Fruit fly (Drosophila melanogaster) whole organism, embryonic: ENCODE results near the gene CG13060.

Experiments used
- C15 ChIP-seq: fragments of 200-800 bp; sonication (Bioruptor generic); IDR thresholded peaks from 3 replicates; pipeline ENCODE4 v1.3.6; 2022; ENCODE audit warnings: missing biosample characterization, missing genetic modification characterization
- CG10979 ChIP-seq: fragments of 200-800 bp; sonication (Bioruptor generic); optimal IDR thresholded peaks from 2 replicates; lab custom pipeline; 2018; ENCODE audit warnings: missing biosample characterization, mild to moderate bottlenecking, missing genetic modification characterization, moderate library complexity
- lilli ChIP-seq: fragments of 200-800 bp; sonication (Bioruptor generic); optimal IDR thresholded peaks from 3 replicates; lab custom pipeline; 2016; ENCODE audit warnings: missing biosample characterization, missing genetic modification characterization

The CG13060 gene

dm6 chr3L:16369526-16369925 lies 49.9 kb downstream of the CG13060 start, which contains the start of gene CG18814:
Gene CG18814, plus strand, starts transcription at chr3L:16369826.
- TF ChIP-seq CG10979 (tag; lab: Kevin White, UChicago) (no peak), lilli (GFP tag; lab: Kevin White, UChicago) (no peak), C15 (GFP tag; lab: Robert Waterston, UW) (no peak)
- TF ChIP-seq, all 482 proteins: peak for 0
